Worm (Caenorhabditis elegans) whole organism, L4 larva: ENCODE data around the gene metl-9.

Experiments used
- F10B5.3 ChIP-seq: sonication (generic microtip); optimal IDR thresholded peaks from 2 replicates; lab custom pipeline; 2016; ENCODE audit warnings: mild to moderate bottlenecking, missing genetic modification characterization, missing compliant biosample characterization
- Y5F2A.4 ChIP-seq: fragments of 200-800 bp; sonication (Bioruptor generic); optimal IDR thresholded peaks from 2 replicates; lab custom pipeline; 2018; ENCODE audit warnings: mild to moderate bottlenecking, missing genetic modification characterization, missing compliant biosample characterization
- ama-1 ChIP-seq: fragments of 150-350 bp; optimal IDR thresholded peaks from 2 replicates; lab custom pipeline; 2014; ENCODE audit warnings: inconsistent platforms, mixed read lengths
- fkh-10 ChIP-seq: fragments of 150-350 bp; optimal IDR thresholded peaks from 2 replicates; lab custom pipeline; 2014; ENCODE audit warnings: missing biosample characterization, missing genetic modification reagents, missing genetic modification characterization
- lin-1 ChIP-seq: fragments of 200-800 bp; sonication (Bioruptor generic); IDR thresholded peaks from 2 replicates; pipeline ENCODE4 v1.3.6; 2022; ENCODE audit warnings: missing genetic modification reagents, missing genetic modification characterization, missing compliant biosample characterization
- madf-9 ChIP-seq: fragments of 200-800 bp; sonication (Bioruptor generic); conservative IDR thresholded peaks from 2 replicates; pipeline ENCODE4 v1.3.6; 2022; ENCODE audit warnings: missing genetic modification reagents, missing genetic modification characterization, missing compliant biosample characterization
- nhr-11 ChIP-seq: fragments of 150-350 bp; optimal IDR thresholded peaks from 2 replicates; lab custom pipeline; 2014; ENCODE audit warnings: missing biosample characterization, missing genetic modification characterization
- nhr-41 ChIP-seq: fragments of 200-800 bp; sonication (Bioruptor generic); IDR thresholded peaks from 2 replicates; pipeline ENCODE4 v1.3.6; 2022; ENCODE audit warnings: missing genetic modification reagents, missing genetic modification characterization, missing compliant biosample characterization
- nhr-76 ChIP-seq: fragments of 150-350 bp; optimal IDR thresholded peaks from 2 replicates; lab custom pipeline; 2014; ENCODE audit warnings: missing biosample characterization, missing genetic modification characterization
- unc-62 ChIP-seq, 3 experiments: fragments of 150-350 bp in 1 of 3; sonication (generic microtip); optimal IDR thresholded peaks in 2 of 3; peaks in 1 of 3; 1 replicate in 1 of 3; 2 replicates in 2 of 3; lab custom pipeline; 2014 to 2017; ENCODE audit warnings: missing biosample characterization in 3 of 3, missing genetic modification characterization in 3 of 3, missing genetic modification reagents in 3 of 3, missing genotype in 1 of 3

- no peak for TF ChIP-seq ama-1 (lab: Kevin White, UChicago)
- TF ChIP-seq nhr-11 (tag; lab: Kevin White, UChicago) = no peak
- TF ChIP-seq nhr-76 (tag; lab: Kevin White, UChicago) = no peak
- no peak for TF ChIP-seq madf-9
- no peak for TF ChIP-seq Y5F2A.4 (GFP tag; lab: Kevin White, UChicago)
- TF ChIP-seq lin-1 (GFP tag; lab: Robert Waterston, UW) = no peak
- TF ChIP-seq nhr-41 (GFP tag; lab: Robert Waterston, UW) = no peak
- TF ChIP-seq unc-62 (GFP tag; optimal IDR thresholded peaks at IDR 0.05 in 1 of 2; lab: Kevin White, UChicago) = no peak
- TF ChIP-seq unc-62 (tag; optimal IDR thresholded peaks at IDR 0.05; lab: Kevin White, UChicago) = no peak
- TF ChIP-seq F10B5.3 (tag; lab: Kevin White, UChicago) = no peak
- TF ChIP-seq fkh-10 (GFP tag; lab: Kevin White, UChicago) = no peak
These were observed 10.0 kb upstream of the metl-9 start, which contains the start of gene zig-6 for ce11 chrX:5188977-5189376.
